Worm (Caenorhabditis elegans) whole organism, L1 larva: ENCODE measurements around the gene F33C8.4.

Experiments used
- C34B4.2 ChIP-seq: sonication (generic microtip); optimal IDR thresholded peaks from 2 replicates; lab custom pipeline; 2017; ENCODE audit warnings: mild to moderate bottlenecking, missing genetic modification characterization, missing compliant biosample characterization
- alr-1 ChIP-seq: fragments of 200-800 bp; sonication (Bioruptor generic); optimal IDR thresholded peaks from 2 replicates; lab custom pipeline; 2018; ENCODE audit warnings: borderline replicate concordance, mild to moderate bottlenecking, missing genetic modification characterization, missing compliant biosample characterization
- ceh-8 ChIP-seq: fragments of 200-800 bp; sonication (Bioruptor generic); optimal IDR thresholded peaks from 2 replicates; lab custom pipeline; 2018; ENCODE audit warnings: mild to moderate bottlenecking, missing genetic modification characterization, moderate library complexity, missing compliant biosample characterization
- ces-1 ChIP-seq: fragments of 150-350 bp; optimal IDR thresholded peaks from 2 replicates; lab custom pipeline; 2014; ENCODE audit warnings: missing biosample characterization, missing genetic modification reagents, missing genetic modification characterization
- dsc-1 ChIP-seq: sonication (generic microtip); optimal IDR thresholded peaks from 2 replicates; lab custom pipeline; 2016; ENCODE audit warnings: mild to moderate bottlenecking, missing genetic modification characterization, missing compliant biosample characterization
- efl-1 ChIP-seq, 4 experiments: fragments of 150-350 bp; optimal IDR thresholded peaks in 3 of 4; peaks in 1 of 4; 1 replicate in 1 of 4; 2 replicates in 3 of 4; lab custom pipeline; 2014; ENCODE audit warnings: missing biosample characterization in 2 of 4, missing genetic modification characterization in 2 of 4, missing genetic modification reagents in 2 of 4
- egl-13 ChIP-seq: sonication (generic microtip); optimal IDR thresholded peaks from 2 replicates; lab custom pipeline; 2016; ENCODE audit warnings: missing genotype, missing genetic modification reagents, missing genetic modification characterization, missing compliant biosample characterization
- elt-2 ChIP-seq: sonication (generic microtip); optimal IDR thresholded peaks from 2 replicates; lab custom pipeline; 2016; ENCODE audit warnings: missing genetic modification characterization, mild to moderate bottlenecking, inconsistent platforms, missing compliant biosample characterization, missing genetic modification reagents
- elt-3 ChIP-seq, 6 experiments: fragments of 150-350 bp in 1 of 6; sonication (generic microtip); optimal IDR thresholded peaks; 2 replicates each; lab custom pipeline; 2017 to 2018; ENCODE audit warnings: missing biosample characterization in 6 of 6, missing genetic modification characterization in 6 of 6, inconsistent platforms in 1 of 6
- ets-5 ChIP-seq: fragments of 200-800 bp; sonication (Bioruptor generic); IDR thresholded peaks from 2 replicates; pipeline ENCODE4 v1.3.6; 2022; ENCODE audit warnings: missing genetic modification characterization, missing compliant biosample characterization
- fkh-4 ChIP-seq: sonication (generic microtip); optimal IDR thresholded peaks from 2 replicates; lab custom pipeline; 2016; ENCODE audit warnings: missing compliant biosample characterization, missing genetic modification characterization, borderline replicate concordance
- fkh-8 ChIP-seq: sonication (generic microtip); optimal IDR thresholded peaks from 2 replicates; lab custom pipeline; 2016; ENCODE audit warnings: mild to moderate bottlenecking, missing genetic modification characterization, missing compliant biosample characterization
- isw-1 ChIP-seq: fragments of 200-800 bp; sonication (Bioruptor generic); IDR thresholded peaks from 2 replicates; pipeline ENCODE4 v1.3.6; 2022; ENCODE audit warnings: missing genetic modification characterization, missing compliant biosample characterization
- lin-14 ChIP-seq: fragments of 200-800 bp; sonication (Bioruptor generic); optimal IDR thresholded peaks from 2 replicates; lab custom pipeline; 2018; ENCODE audit warnings: mild to moderate bottlenecking, missing genetic modification characterization, moderate library complexity, missing compliant biosample characterization
- lin-35 ChIP-seq, 2 experiments: fragments of 150-350 bp; optimal IDR thresholded peaks; 2 replicates each; lab custom pipeline; 2014; ENCODE audit warnings: missing biosample characterization in 2 of 2, missing genetic modification characterization in 2 of 2, missing genetic modification reagents in 2 of 2
- lsy-2 ChIP-seq, 2 experiments: fragments of 150-350 bp; optimal IDR thresholded peaks; 2 replicates each; lab custom pipeline; 2014; ENCODE audit warnings: missing biosample characterization in 2 of 2, missing genetic modification characterization in 2 of 2
- mdl-1 ChIP-seq, 2 experiments: fragments of 150-350 bp; optimal IDR thresholded peaks; 2 replicates each; lab custom pipeline; 2014 to 2017; ENCODE audit warnings: missing biosample characterization in 2 of 2, missing genetic modification characterization in 2 of 2, inconsistent platforms in 1 of 2
- nhr-11 ChIP-seq: fragments of 150-350 bp; optimal IDR thresholded peaks from 2 replicates; lab custom pipeline; 2014; ENCODE audit warnings: missing biosample characterization, missing genetic modification characterization
- nhr-12 ChIP-seq: sonication (generic microtip); optimal IDR thresholded peaks from 2 replicates; lab custom pipeline; 2017; ENCODE audit warnings: missing biosample characterization, missing genetic modification characterization
- nhr-237 ChIP-seq: fragments of 150-350 bp; optimal IDR thresholded peaks from 2 replicates; lab custom pipeline; 2014; ENCODE audit warnings: missing biosample characterization, missing genetic modification characterization
- nhr-47 ChIP-seq: sonication (generic microtip); optimal IDR thresholded peaks from 2 replicates; lab custom pipeline; 2016; ENCODE audit warnings: mild to moderate bottlenecking, missing genetic modification characterization, moderate library complexity, missing compliant biosample characterization
- nhr-71 ChIP-seq: sonication (generic microtip); optimal IDR thresholded peaks from 2 replicates; lab custom pipeline; 2016; ENCODE audit warnings: mild to moderate bottlenecking, missing genetic modification characterization, moderate library complexity, missing compliant biosample characterization
- nhr-76 ChIP-seq: sonication (generic microtip); optimal IDR thresholded peaks from 2 replicates; lab custom pipeline; 2017; ENCODE audit warnings: missing biosample characterization, missing genetic modification characterization
- nhr-84 ChIP-seq: sonication (generic microtip); optimal IDR thresholded peaks from 2 replicates; lab custom pipeline; 2017; ENCODE audit warnings: missing biosample characterization, missing genetic modification characterization
- nhr-85 ChIP-seq: sonication (generic microtip); peaks from one replicate; lab custom pipeline; 2016; ENCODE audit warnings: missing genetic modification characterization, inconsistent platforms, missing compliant biosample characterization
- skn-1 ChIP-seq: fragments of 150-350 bp; optimal IDR thresholded peaks from 2 replicates; lab custom pipeline; 2014; ENCODE audit warnings: missing biosample characterization, missing genetic modification characterization
- snpc-4 ChIP-seq: fragments of 150-350 bp; optimal IDR thresholded peaks from 2 replicates; lab custom pipeline; 2014; ENCODE audit warnings: missing biosample characterization, missing genetic modification characterization
- sox-4 ChIP-seq: sonication (generic microtip); optimal IDR thresholded peaks from 2 replicates; lab custom pipeline; 2016; ENCODE audit warnings: missing genetic modification characterization, missing compliant biosample characterization
- sptf-1 ChIP-seq: fragments of 150-350 bp; optimal IDR thresholded peaks from 2 replicates; lab custom pipeline; 2014; ENCODE audit warnings: missing biosample characterization, missing genetic modification characterization
- tbx-2 ChIP-seq: sonication (generic microtip); optimal IDR thresholded peaks from 2 replicates; lab custom pipeline; 2016; ENCODE audit warnings: missing genetic modification characterization, missing compliant biosample characterization
- unc-130 ChIP-seq: fragments of 150-350 bp; optimal IDR thresholded peaks from 2 replicates; lab custom pipeline; 2017; ENCODE audit warnings: missing biosample characterization, missing genetic modification characterization, inconsistent platforms
- unc-30 ChIP-seq: sonication (generic microtip); optimal IDR thresholded peaks from 2 replicates; lab custom pipeline; 2017; ENCODE audit warnings: missing biosample characterization, missing genetic modification characterization
- unc-62 ChIP-seq: fragments of 150-350 bp; optimal IDR thresholded peaks from 2 replicates; lab custom pipeline; 2014; ENCODE audit warnings: missing biosample characterization, missing genetic modification reagents, missing genetic modification characterization
- unc-86 ChIP-seq: sonication (generic microtip); optimal IDR thresholded peaks from 2 replicates; lab custom pipeline; 2016; ENCODE audit warnings: missing genetic modification characterization, missing compliant biosample characterization
- xbp-1 ChIP-seq: sonication (generic microtip); optimal IDR thresholded peaks from 2 replicates; lab custom pipeline; 2016; ENCODE audit warnings: missing genetic modification characterization, missing compliant biosample characterization
- zip-4 ChIP-seq: fragments of 200-800 bp; sonication (Bioruptor generic); optimal IDR thresholded peaks from 2 replicates; lab custom pipeline; 2018; ENCODE audit warnings: mild to moderate bottlenecking, missing genetic modification characterization, moderate library complexity, missing compliant biosample characterization
- ztf-4 ChIP-seq: fragments of 150-350 bp; optimal IDR thresholded peaks from 2 replicates; lab custom pipeline; 2014; ENCODE audit warnings: missing biosample characterization, missing genetic modification characterization

F33C8.4 gene

DNA sequence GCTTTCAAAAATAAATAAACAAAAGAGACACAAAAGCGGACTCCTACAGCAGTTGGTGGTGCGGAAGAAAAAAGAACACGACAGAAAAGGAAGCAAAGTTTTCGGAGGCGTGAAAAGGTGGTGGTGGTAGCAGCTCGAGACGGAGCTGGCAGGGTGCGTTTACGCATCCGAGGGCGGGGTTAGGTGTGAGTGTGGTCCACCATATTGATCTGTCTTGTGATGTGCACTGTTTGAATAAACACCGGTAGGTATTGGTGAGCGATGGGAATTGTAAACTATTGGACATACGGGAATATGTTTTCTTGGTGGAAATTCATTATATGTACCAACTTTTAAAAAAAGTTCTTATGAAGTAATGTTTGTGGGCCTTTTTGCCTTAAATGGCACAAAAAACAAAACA is 28.9 kb downstream of the F33C8.4 start, which contains the start of gene C05G5.5 (continued):
- TF ChIP-seq alr-1 (tag; lab: Kevin White, UChicago), result no peak

DNA sequence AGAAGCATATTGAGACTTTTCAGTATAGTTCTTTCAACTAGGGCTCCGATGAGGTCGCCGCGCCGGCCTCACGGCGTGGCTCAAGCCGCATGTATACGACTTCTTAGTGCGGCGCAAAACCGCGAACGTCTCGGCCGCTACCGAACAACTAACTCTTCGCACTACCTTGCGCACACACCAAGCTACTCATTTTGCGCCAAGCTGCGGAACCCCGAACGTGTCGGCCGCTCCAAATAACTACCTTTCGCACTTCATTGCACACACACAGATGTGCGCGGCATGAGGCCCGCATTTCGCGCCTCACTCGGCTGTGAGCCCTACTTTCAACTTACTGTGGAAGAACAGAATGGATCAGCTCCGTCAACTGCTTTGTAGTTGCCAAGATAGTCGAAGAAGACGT is 35.7 kb downstream of the F33C8.4 start:
- TF ChIP-seq nhr-11 (tag; lab: Kevin White, UChicago), result no peak

DNA sequence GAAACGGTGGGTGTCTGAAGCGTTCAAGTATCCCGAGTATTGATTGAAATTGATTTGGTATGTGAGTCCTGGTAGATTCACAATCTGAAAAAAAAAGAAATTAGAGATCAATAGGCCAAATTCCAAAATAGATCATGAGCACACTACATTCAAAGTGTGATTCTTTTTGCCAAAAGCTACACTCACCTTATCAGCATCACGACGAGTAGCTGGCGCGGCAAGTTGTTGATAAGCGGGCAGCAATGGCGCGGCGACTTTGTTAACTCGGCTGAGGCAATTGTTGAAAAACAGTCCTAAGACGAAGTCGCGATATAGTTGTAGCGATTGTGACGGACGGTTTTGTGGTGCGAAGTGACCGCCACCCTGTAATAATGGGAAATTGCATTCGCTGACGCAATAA is 36.9 kb downstream of the F33C8.4 start:
- TF ChIP-seq elt-2 (tag; lab: Kevin White, UChicago), result peak; percentile 66
- TF ChIP-seq lsy-2 (tag; optimal IDR thresholded peaks at IDR 0.05; lab: Kevin White, UChicago), result no peak

DNA sequence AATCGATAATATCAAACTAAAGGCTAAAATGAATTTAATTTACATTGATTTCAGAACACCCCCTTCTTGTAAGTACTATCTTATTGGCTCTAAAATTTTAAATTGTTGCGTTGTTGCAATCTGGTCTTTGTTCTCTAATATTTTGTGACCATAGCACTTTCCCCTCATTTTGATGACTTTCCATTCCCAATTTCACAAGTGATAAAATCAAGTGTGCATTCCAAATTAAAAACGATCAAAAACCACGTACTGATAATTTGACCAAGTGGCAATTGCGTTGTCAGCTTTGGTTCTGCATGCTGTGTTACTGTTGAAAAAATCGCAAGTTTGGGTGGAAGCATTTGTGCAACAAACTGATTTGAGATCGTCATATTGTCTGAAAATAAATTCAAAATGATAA is 38.3 kb downstream of the F33C8.4 start:
- TF ChIP-seq elt-2 (tag; lab: Kevin White, UChicago) (peak; percentile 16), dsc-1 (no peak), fkh-4 (tag; lab: Kevin White, UChicago) (no peak), lin-35 (GFP tag; optimal IDR thresholded peaks at IDR 0.05; lab: Kevin White, UChicago) (no peak)

DNA sequence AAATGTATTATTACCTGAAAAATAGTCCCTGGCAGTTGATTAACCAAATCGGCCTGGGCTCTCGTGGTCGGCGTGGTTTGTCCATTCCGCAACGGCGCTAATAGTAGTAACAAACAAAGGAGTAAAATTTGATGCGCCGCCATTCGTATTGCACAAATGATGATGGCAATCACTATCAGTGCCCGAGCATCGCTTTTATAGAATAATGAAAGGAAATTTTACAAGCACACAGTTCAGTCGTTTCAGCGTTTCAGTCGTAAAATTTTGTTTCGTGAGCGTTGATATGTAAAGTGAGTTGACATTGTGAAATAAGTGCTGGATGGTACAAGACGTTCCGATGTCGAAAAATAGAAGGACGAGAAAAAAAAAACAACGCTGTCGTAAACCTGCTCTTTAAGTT is 39.6 kb downstream of the F33C8.4 start, which contains the start of gene Y16B4A.2:
Gene Y16B4A.2, minus strand, starts transcription at position 170 of the 400 bp plus-strand sequence.
- TF ChIP-seq lin-35 (GFP tag; optimal IDR thresholded peaks at IDR 0.05; lab: Kevin White, UChicago) (no peak), elt-2 (tag; lab: Kevin White, UChicago) (peak; percentile 8)

DNA sequence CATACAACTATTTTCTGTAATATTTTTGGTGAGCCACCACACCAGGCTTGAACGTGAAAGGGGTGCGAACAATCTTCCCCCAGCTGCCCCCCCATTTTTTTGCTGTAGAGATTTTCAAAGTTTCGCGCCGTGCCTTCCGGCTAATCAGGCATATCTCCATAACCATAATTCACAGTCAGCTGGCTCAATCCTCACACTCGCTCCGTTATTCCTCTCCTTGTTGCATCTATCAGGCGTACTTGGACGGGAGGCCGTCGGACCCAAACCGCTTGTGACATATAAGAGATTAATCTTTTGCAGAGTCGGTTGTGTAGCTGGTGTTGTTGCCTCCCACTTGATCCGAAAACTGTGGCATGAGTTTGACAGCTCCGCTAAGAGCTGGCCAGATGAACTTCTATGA is 41.2 kb downstream of the F33C8.4 start, which contains the start of gene unc-3:
Gene unc-3, plus strand, starts transcription at position 301 of the 400 bp plus-strand sequence.
- TF ChIP-seq nhr-12 (tag; lab: Kevin White, UChicago) (no peak), nhr-85 (tag; lab: Kevin White, UChicago) (peak; percentile 36)

DNA sequence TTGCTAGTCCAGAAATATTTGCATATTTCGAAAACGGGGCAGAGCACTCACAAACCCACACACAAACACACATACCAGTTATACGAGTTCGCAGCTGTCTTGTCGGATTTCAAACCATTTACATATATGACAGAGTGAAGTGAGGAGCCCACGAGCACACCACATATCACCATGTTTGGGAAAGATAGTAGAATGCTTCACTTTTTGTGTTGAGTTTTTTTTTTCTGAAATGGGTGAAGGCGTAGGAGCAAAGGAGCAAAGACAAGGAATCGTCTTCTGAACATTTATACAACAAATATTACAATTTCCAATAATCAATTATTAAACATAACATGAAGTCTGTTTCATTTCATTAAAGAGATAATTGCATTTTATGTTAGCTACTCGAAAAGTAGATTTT is 43.1 kb downstream of the F33C8.4 start:
- TF ChIP-seq unc-130 (tag; lab: Kevin White, UChicago) (no peak), nhr-237 (tag; lab: Kevin White, UChicago) (no peak), nhr-85 (tag; lab: Kevin White, UChicago) (no peak), nhr-76 (no peak), lin-35 (GFP tag; optimal IDR thresholded peaks at IDR 0.05; lab: Kevin White, UChicago) (no peak), fkh-8 (tag; lab: Kevin White, UChicago) (no peak), xbp-1 (tag; lab: Kevin White, UChicago) (no peak), ets-5 (GFP tag; lab: Robert Waterston, UW) (no peak), egl-13 (tag; lab: Kevin White, UChicago) (no peak), nhr-84 (no peak), unc-30 (tag; lab: Kevin White, UChicago) (no peak), ztf-4 (tag; lab: Kevin White, UChicago) (no peak), snpc-4 (tag; lab: Kevin White, UChicago) (no peak), C34B4.2 (tag; lab: Kevin White, UChicago) (no peak), zip-4 (no peak), unc-86 (tag; lab: Kevin White, UChicago) (no peak)

DNA sequence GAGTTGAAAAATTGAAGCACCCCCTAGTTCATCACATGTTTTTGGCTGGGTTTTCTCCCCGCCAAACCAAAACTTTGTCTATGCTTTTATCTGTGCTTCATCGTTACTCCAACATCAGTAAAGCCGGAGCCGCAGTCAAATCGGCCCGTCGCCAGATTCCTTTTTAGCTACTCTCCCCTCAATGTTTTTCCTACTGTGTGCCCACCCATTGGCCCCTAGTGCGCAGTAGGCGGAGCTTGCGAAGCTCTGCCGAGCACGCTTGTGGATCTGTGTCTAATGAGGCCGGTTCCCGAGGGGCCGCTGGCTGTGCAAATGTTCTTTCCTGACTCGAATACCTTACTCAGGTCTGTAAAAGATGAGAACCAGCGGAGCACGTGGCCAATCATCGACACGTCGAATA is 44.2 kb downstream of the F33C8.4 start:
- peak; percentile 37 for TF ChIP-seq lin-14 (GFP tag; lab: Kevin White, UChicago)
- TF ChIP-seq nhr-237 (tag; lab: Kevin White, UChicago), result no peak
- no peak for TF ChIP-seq nhr-47 (tag; lab: Kevin White, UChicago)
- TF ChIP-seq nhr-84, result no peak
- TF ChIP-seq elt-2 (tag; lab: Kevin White, UChicago), result no peak
- no peak for TF ChIP-seq fkh-4 (tag; lab: Kevin White, UChicago)
- TF ChIP-seq mdl-1 (tag; optimal IDR thresholded peaks at IDR 0.05; lab: Kevin White, UChicago), result no peak
- TF ChIP-seq nhr-85 (tag; lab: Kevin White, UChicago), result no peak
- no peak for TF ChIP-seq ceh-8 (GFP tag; lab: Kevin White, UChicago)
- TF ChIP-seq unc-62 (GFP tag; lab: Kevin White, UChicago), result no peak
- no peak for TF ChIP-seq sptf-1 (tag; lab: Kevin White, UChicago)
- TF ChIP-seq isw-1 (GFP tag; lab: Robert Waterston, UW), result no peak
- TF ChIP-seq dsc-1, result no peak
- TF ChIP-seq elt-3 (tag; optimal IDR thresholded peaks at IDR 0.05; lab: Kevin White, UChicago), result no peak
- no peak for TF ChIP-seq nhr-71 (tag; lab: Kevin White, UChicago)
- TF ChIP-seq zip-4, result no peak
- TF ChIP-seq efl-1 (optimal IDR thresholded peaks at IDR 0.05; lab: Kevin White, UChicago), result no peak
- peak in 1 of 2 experiments; percentile 93 for TF ChIP-seq efl-1 (GFP tag; optimal IDR thresholded peaks at IDR 0.05 in 1 of 2; lab: Kevin White, UChicago)
- TF ChIP-seq tbx-2 (tag; lab: Kevin White, UChicago), result peak; percentile 21
- no peak for TF ChIP-seq sox-4
- no peak for TF ChIP-seq skn-1 (tag; lab: Kevin White, UChicago)
- TF ChIP-seq nhr-76, result no peak
- TF ChIP-seq ces-1, result no peak
